Worm (Caenorhabditis elegans) whole organism, L4 larva: ENCODE data around the gene elo-5.

Experiments
- ama-1 ChIP-seq: fragments of 150-350 bp; optimal IDR thresholded peaks from 2 replicates; lab custom pipeline; 2014; ENCODE audit warnings: inconsistent platforms, mixed read lengths
- lsy-2 ChIP-seq, 2 experiments: fragments of 150-350 bp in 1 of 2; sonication (generic microtip) in 1 of 2; optimal IDR thresholded peaks; 2 replicates each; lab custom pipeline; 2014 to 2017; ENCODE audit warnings: missing biosample characterization in 2 of 2, missing genetic modification characterization in 2 of 2
- nhr-10 ChIP-seq: fragments of 150-350 bp; optimal IDR thresholded peaks from 2 replicates; lab custom pipeline; 2014; ENCODE audit warnings: missing biosample characterization, missing genetic modification characterization
- nhr-237 ChIP-seq: sonication (generic microtip); optimal IDR thresholded peaks from 2 replicates; lab custom pipeline; 2017; ENCODE audit warnings: missing biosample characterization, missing genetic modification characterization
- ztf-7 ChIP-seq: fragments of 150-350 bp; optimal IDR thresholded peaks from 2 replicates; lab custom pipeline; 2014; ENCODE audit warnings: missing biosample characterization, missing genetic modification characterization

ce11 chrIV:5354124-5354523 lies 22.8 kb downstream of the elo-5 start, which contains the start of gene Y4C6B.1:
- no peak for TF ChIP-seq nhr-237 (tag; lab: Kevin White, UChicago)
- no peak for TF ChIP-seq ztf-7
- TF ChIP-seq lsy-2 (tag; optimal IDR thresholded peaks at IDR 0.05; lab: Kevin White, UChicago): peak in 1 of 2 experiments; percentile 83
- no peak for TF ChIP-seq ama-1 (lab: Kevin White, UChicago)
- TF ChIP-seq nhr-10 (tag; lab: Kevin White, UChicago): no peak
